Fruit fly (Drosophila melanogaster): Measurements from ENCODE around the gene Pus1.

The Pus1 gene

dm6 chr3R:20594194-20595144 is 2.0 kb upstream of the Pus1 start (continued):
- TF ChIP-seq CG2120 (GFP tag; optimal IDR thresholded peaks at IDR 0.05) (peak; percentile 55), Mes4 (GFP tag; optimal IDR thresholded peaks at IDR 0.05) (no peak), CrebB (tag; optimal IDR thresholded peaks at IDR 0.05) (no peak), onecut (GFP tag; IDR thresholded peaks at IDR 0.05) (peak; percentile 67), MTF-1 (GFP tag; optimal IDR thresholded peaks at IDR 0.05; ENCODE audit: borderline replicate concordance) (peak; percentile 45), lab (GFP tag; optimal IDR thresholded peaks at IDR 0.05) (peak; percentile 87), CG17361 (GFP tag; IDR thresholded peaks at IDR 0.05) (peak; percentile 98), CG5953 (GFP tag; IDR thresholded peaks at IDR 0.05) (0 out of 2 replicates have a peak, but pooled peaks have one; percentile 16), CG15073 (GFP tag; optimal IDR thresholded peaks at IDR 0.05) (no peak), CG3838 (GFP tag; optimal IDR thresholded peaks at IDR 0.05) (no peak), sim (GFP tag; IDR thresholded peaks at IDR 0.05) (peak; percentile 79), CG17829 (tag; optimal IDR thresholded peaks at IDR 0.05) (peak; percentile 97), CG7928 (GFP tag; optimal IDR thresholded peaks at IDR 0.05) (no peak), Sox102F (GFP tag; optimal IDR thresholded peaks at IDR 0.05) (peak; percentile 93), CG11093 (GFP tag; IDR thresholded peaks at IDR 0.05) (peak; percentile 69; the same call in 2 of the 3 replicates), phol (tag; optimal IDR thresholded peaks at IDR 0.05) (peak; percentile 97), CG7987 (GFP tag; optimal IDR thresholded peaks at IDR 0.05) (peak; percentile 34), CG16779 (GFP tag; IDR thresholded peaks at IDR 0.05) (no peak), lilli (GFP tag; optimal IDR thresholded peaks at IDR 0.05) (peak; percentile 40), CG17359 (tag; optimal IDR thresholded peaks at IDR 0.05) (peak; percentile 95), CG15696 (tag; optimal IDR thresholded peaks at IDR 0.05) (peak; percentile 96), CG10462 (GFP tag; optimal IDR thresholded peaks at IDR 0.05) (peak; percentile 76), CG11398 (GFP tag; optimal IDR thresholded peaks at IDR 0.05) (no peak), Lhr (GFP tag; optimal IDR thresholded peaks at IDR 0.05) (peak; percentile 62), CG8388 (GFP tag; optimal IDR thresholded peaks at IDR 0.05) (peak; percentile 96), CG9727 (GFP tag; optimal IDR thresholded peaks at IDR 0.05) (peak; percentile 97), schlank (tag; optimal IDR thresholded peaks at IDR 0.05) (peak; percentile 20), D19B (GFP tag; optimal IDR thresholded peaks at IDR 0.05) (no peak), fd96Cb (tag; optimal IDR thresholded peaks at IDR 0.05) (peak; percentile 96), Dll (GFP tag; IDR thresholded peaks at IDR 0.05; ENCODE audit: partially characterized antibody) (no peak), CG6689 (GFP tag; IDR thresholded peaks at IDR 0.05) (peak; percentile 92), dmrt11E (tag; optimal IDR thresholded peaks at IDR 0.05) (peak; percentile 97), Spps (tag; optimal IDR thresholded peaks at IDR 0.05) (peak; percentile 95), nmo (GFP tag; optimal IDR thresholded peaks at IDR 0.05) (peak; percentile 98), eve (GFP tag; optimal IDR thresholded peaks at IDR 0.05) (no peak), fd64A (GFP tag; optimal IDR thresholded peaks at IDR 0.05) (peak; percentile 23), CG31388 (GFP tag; optimal IDR thresholded peaks at IDR 0.05) (peak; percentile 55), Med (GFP tag) (peak; percentile 63), Xrp1 (GFP tag; IDR thresholded peaks at IDR 0.05) (peak; percentile 94), wdn (GFP tag; IDR thresholded peaks at IDR 0.05) (peak; percentile 46; the same call in 1 of the 2 replicates), ems (GFP tag; optimal IDR thresholded peaks at IDR 0.05) (no peak), CG15601 (tag; optimal IDR thresholded peaks at IDR 0.05) (peak; percentile 93), Trl (optimal IDR thresholded peaks at IDR 0.05) (peak in 1 of 2 experiments; percentile 74), Trl (GFP tag; optimal IDR thresholded peaks at IDR 0.05) (no peak), sc (optimal IDR thresholded peaks at IDR 0.05) (no peak), sc (GFP tag; optimal IDR thresholded peaks at IDR 0.05) (peak; percentile 87), peb (GFP tag; IDR thresholded peaks at IDR 0.05) (peak; percentile 70; the same call in 1 of the 2 replicates), nau (GFP tag; optimal IDR thresholded peaks at IDR 0.05) (peak; percentile 51)

Measured in whole organism, embryonic.